Fruit fly (Drosophila melanogaster): ENCODE results near the gene Ugt35A1.

Gene Ugt35A1

dm6 chr3R:11156858-11157257, 15.6 kb downstream of the Ugt35A1 start, which contains the start of gene Ugt302C1 (continued):
- peak; percentile 84 for TF ChIP-seq Vsx2 (GFP tag; optimal IDR thresholded peaks at IDR 0.05; ENCODE audit: partially characterized antibody)
- TF ChIP-seq tai (GFP tag; optimal IDR thresholded peaks at IDR 0.05) = no peak
- TF ChIP-seq fru (GFP tag; optimal IDR thresholded peaks at IDR 0.05) = peak; percentile 80
- TF ChIP-seq h (GFP tag; optimal IDR thresholded peaks at IDR 0.05) = peak; percentile 34
- TF ChIP-seq Hr83 (GFP tag; optimal IDR thresholded peaks at IDR 0.05; ENCODE audit: poor library complexity, severe bottlenecking) = no peak
- no peak for TF ChIP-seq Rel (GFP tag; optimal IDR thresholded peaks at IDR 0.05)
- TF ChIP-seq Rel (tag; optimal IDR thresholded peaks at IDR 0.05) = no peak
- TF ChIP-seq br (GFP tag; optimal IDR thresholded peaks at IDR 0.05) = peak; percentile 38
- peak; percentile 63 for TF ChIP-seq psq (GFP tag; optimal IDR thresholded peaks at IDR 0.05)

dm6 chr3R:11154576-11155113, 17.8 kb downstream of the Ugt35A1 start, which contains the start of gene Ugt302E1:
Ugt302E1 (plus strand) TSS chr3R:11154626.
- no peak for TF ChIP-seq N (GFP tag; optimal IDR thresholded peaks at IDR 0.05)
- no peak for TF ChIP-seq Mio (GFP tag; optimal IDR thresholded peaks at IDR 0.05)
- no peak for TF ChIP-seq pan (optimal IDR thresholded peaks at IDR 0.05)
- TF ChIP-seq HLH106 (tag; optimal IDR thresholded peaks at IDR 0.05) = no peak
- no peak for TF ChIP-seq Rel (GFP tag; optimal IDR thresholded peaks at IDR 0.05)
- no peak for TF ChIP-seq Rel (tag; optimal IDR thresholded peaks at IDR 0.05)
- TF ChIP-seq sage (GFP tag; optimal IDR thresholded peaks at IDR 0.05) = no peak
- no peak for TF ChIP-seq fru (GFP tag; optimal IDR thresholded peaks at IDR 0.05)
- TF ChIP-seq Abd-B (GFP tag; optimal IDR thresholded peaks at IDR 0.05) = no peak
- no peak for TF ChIP-seq dl (GFP tag; optimal IDR thresholded peaks at IDR 0.05; ENCODE audit: insufficient read depth in 1 of 2, partially characterized antibody in 2 of 2)
- TF ChIP-seq h (GFP tag; optimal IDR thresholded peaks at IDR 0.05) = no peak
- no peak for TF ChIP-seq CG32264 (GFP tag; optimal IDR thresholded peaks at IDR 0.05)
- TF ChIP-seq tai (GFP tag; optimal IDR thresholded peaks at IDR 0.05) = no peak
- TF ChIP-seq ey (GFP tag; optimal IDR thresholded peaks at IDR 0.05) = no peak
- TF ChIP-seq jim (GFP tag; optimal IDR thresholded peaks at IDR 0.05) = no peak
- TF ChIP-seq OdsH (GFP tag; optimal IDR thresholded peaks at IDR 0.05) = no peak
- no peak for TF ChIP-seq Vsx2 (GFP tag; optimal IDR thresholded peaks at IDR 0.05; ENCODE audit: partially characterized antibody)
- TF ChIP-seq Myc (optimal IDR thresholded peaks at IDR 0.05) = no peak
- no peak for TF ChIP-seq CG9705 (GFP tag; optimal IDR thresholded peaks at IDR 0.05)
- no peak for TF ChIP-seq rgr (GFP tag; optimal IDR thresholded peaks at IDR 0.05)

- TF ChIP-seq sv (GFP tag; optimal IDR thresholded peaks at IDR 0.05) (no peak), woc (GFP tag; optimal IDR thresholded peaks at IDR 0.05) (peak; percentile 15), OdsH (GFP tag; optimal IDR thresholded peaks at IDR 0.05) (peak; percentile 60), foxo (GFP tag; optimal IDR thresholded peaks at IDR 0.05) (peak in 1 of 2 experiments; percentile 73), rgr (GFP tag; optimal IDR thresholded peaks at IDR 0.05) (peak; percentile 63), sage (GFP tag; optimal IDR thresholded peaks at IDR 0.05) (peak; percentile 54), pan (optimal IDR thresholded peaks at IDR 0.05) (no peak), CrebA (GFP tag; optimal IDR thresholded peaks at IDR 0.05; ENCODE audit: borderline replicate concordance) (no peak), GATAd (GFP tag; optimal IDR thresholded peaks at IDR 0.05) (no peak), CG32264 (GFP tag; optimal IDR thresholded peaks at IDR 0.05) (no peak), usp (GFP tag; optimal IDR thresholded peaks at IDR 0.05) (no peak), psq (GFP tag; optimal IDR thresholded peaks at IDR 0.05) (peak; percentile 40), br (GFP tag; optimal IDR thresholded peaks at IDR 0.05) (no peak), HLH106 (tag; optimal IDR thresholded peaks at IDR 0.05) (peak; percentile 73), Myc (optimal IDR thresholded peaks at IDR 0.05) (no peak), dsf (GFP tag; optimal IDR thresholded peaks at IDR 0.05; ENCODE audit: borderline replicate concordance) (no peak), Hnf4 (GFP tag; optimal IDR thresholded peaks at IDR 0.05) (no peak), tai (GFP tag; optimal IDR thresholded peaks at IDR 0.05) (no peak), Sp1 (GFP tag; optimal IDR thresholded peaks at IDR 0.05) (peak; percentile 62), fru (GFP tag; optimal IDR thresholded peaks at IDR 0.05) (peak; percentile 54), Hr83 (GFP tag; optimal IDR thresholded peaks at IDR 0.05; ENCODE audit: poor library complexity, severe bottlenecking) (no peak), brk (GFP tag; optimal IDR thresholded peaks at IDR 0.05) (no peak), Dif (GFP tag; optimal IDR thresholded peaks at IDR 0.05; ENCODE audit: partially characterized antibody) (no peak), Hr78 (GFP tag; optimal IDR thresholded peaks at IDR 0.05) (no peak), dmrt93B (GFP tag; optimal IDR thresholded peaks at IDR 0.05) (peak; percentile 57), CG9705 (GFP tag; optimal IDR thresholded peaks at IDR 0.05) (no peak), dl (GFP tag; optimal IDR thresholded peaks at IDR 0.05; ENCODE audit: insufficient read depth in 1 of 2, partially characterized antibody in 2 of 2) (no peak), Rel (GFP tag; optimal IDR thresholded peaks at IDR 0.05) (peak; percentile 46), Rel (tag; optimal IDR thresholded peaks at IDR 0.05) (no peak), Jra (GFP tag; optimal IDR thresholded peaks at IDR 0.05) (no peak), Dfd (GFP tag; optimal IDR thresholded peaks at IDR 0.05) (no peak), jim (GFP tag; optimal IDR thresholded peaks at IDR 0.05) (no peak), Vsx2 (GFP tag; optimal IDR thresholded peaks at IDR 0.05; ENCODE audit: partially characterized antibody) (no peak), Mio (GFP tag; optimal IDR thresholded peaks at IDR 0.05) (no peak), ey (GFP tag; optimal IDR thresholded peaks at IDR 0.05) (no peak), h (GFP tag; optimal IDR thresholded peaks at IDR 0.05) (peak; percentile 71), Abd-B (GFP tag; optimal IDR thresholded peaks at IDR 0.05) (no peak), lola (GFP tag; optimal IDR thresholded peaks at IDR 0.05) (no peak), N (GFP tag; optimal IDR thresholded peaks at IDR 0.05) (no peak)
Measured at dm6 chr3R:11153799-11154273, 18.6 kb downstream of the Ugt35A1 start, which contains the start of gene Ugt302K1. Ugt302K1 (minus strand) TSS chr3R:11153849.
